Fruit fly (Drosophila melanogaster): Measurements from ENCODE around the gene CG13312.
A peak's percentile ranks its signal among the peaks of the same experiment; 100 is the strongest.

CG13312 gene

dm6 chr3L:8765969-8766538, 41.0 kb downstream of the CG13312 start (continued):
- TF ChIP-seq CG9609 (GFP tag; optimal IDR thresholded peaks at IDR 0.05): peak; percentile 98
- peak; percentile 93 for TF ChIP-seq gt (GFP tag; IDR thresholded peaks at IDR 0.05)
- peak; percentile 91 for TF ChIP-seq nerfin-1 (tag; optimal IDR thresholded peaks at IDR 0.05)
- TF ChIP-seq dmrt11E (tag; optimal IDR thresholded peaks at IDR 0.05): peak; percentile 98
- TF ChIP-seq CG10321 (GFP tag; IDR thresholded peaks at IDR 0.05): peak; percentile 84
- peak; percentile 97 to 98 for TF ChIP-seq chif (GFP tag; optimal IDR thresholded peaks at IDR 0.05)
- TF ChIP-seq en (GFP tag; optimal IDR thresholded peaks at IDR 0.05): peak; percentile 96
- TF ChIP-seq CG12942 (GFP tag; optimal IDR thresholded peaks at IDR 0.05): peak; percentile 98
- peak; percentile 97 for TF ChIP-seq CG17328 (GFP tag; IDR thresholded peaks at IDR 0.05)
- TF ChIP-seq Vsx1 (GFP tag; optimal IDR thresholded peaks at IDR 0.05): peak; percentile 91
- peak; percentile 97 for TF ChIP-seq CG9215 (GFP tag; IDR thresholded peaks at IDR 0.05)
- TF ChIP-seq CG2712 (tag; optimal IDR thresholded peaks at IDR 0.05): peak; percentile 99
- peak; percentile 95 for TF ChIP-seq Taf1 (GFP tag; IDR thresholded peaks at IDR 0.05)
- peak; percentile 98 for TF ChIP-seq HLH54F (GFP tag; optimal IDR thresholded peaks at IDR 0.05)
- peak; percentile 97 for TF ChIP-seq sug (tag; optimal IDR thresholded peaks at IDR 0.05)
- no peak for TF ChIP-seq hkb (optimal IDR thresholded peaks at IDR 0.05)
- TF ChIP-seq hkb (GFP tag; IDR thresholded peaks at IDR 0.05): peak; percentile 96
- peak; percentile 64 for TF ChIP-seq CG4360 (GFP tag; IDR thresholded peaks at IDR 0.05)
- TF ChIP-seq tgo (GFP tag; IDR thresholded peaks at IDR 0.05): peak; percentile 98
- TF ChIP-seq dmrt99B (tag; optimal IDR thresholded peaks at IDR 0.05): peak; percentile 99
- TF ChIP-seq exex (tag; optimal IDR thresholded peaks at IDR 0.05): peak; percentile 60
- TF ChIP-seq D (optimal IDR thresholded peaks at IDR 0.05): no peak
- peak; percentile 99 for TF ChIP-seq D (GFP tag; optimal IDR thresholded peaks at IDR 0.05)
- TF ChIP-seq CG10462 (GFP tag; optimal IDR thresholded peaks at IDR 0.05): peak; percentile 98
- peak; percentile 87 for TF ChIP-seq CG8359 (GFP tag; optimal IDR thresholded peaks at IDR 0.05; ENCODE audit: borderline replicate concordance)
- TF ChIP-seq Aef1 (GFP tag; IDR thresholded peaks at IDR 0.05): peak; percentile 98
- TF ChIP-seq CG17829 (tag; optimal IDR thresholded peaks at IDR 0.05): peak; percentile 98
- TF ChIP-seq CG14965 (GFP tag; optimal IDR thresholded peaks at IDR 0.05; ENCODE audit: borderline replicate concordance): peak; percentile 81
- peak; percentile 99 for TF ChIP-seq dysf (GFP tag; IDR thresholded peaks at IDR 0.05)
- peak; percentile 91 for TF ChIP-seq CG9727 (GFP tag; optimal IDR thresholded peaks at IDR 0.05)
- TF ChIP-seq stc (GFP tag; IDR thresholded peaks at IDR 0.05): peak; percentile 96
- TF ChIP-seq Hmx (GFP tag; optimal IDR thresholded peaks at IDR 0.05): peak; percentile 86
- TF ChIP-seq CG8388 (GFP tag; optimal IDR thresholded peaks at IDR 0.05): peak; percentile 97
- TF ChIP-seq unc-4 (GFP tag; IDR thresholded peaks at IDR 0.05; ENCODE audit: partially characterized antibody): 0 out of 2 replicates have a peak, but pooled peaks have one; percentile 30
- peak; percentile 98 for TF ChIP-seq CG16863 (GFP tag; optimal IDR thresholded peaks at IDR 0.05)
- TF ChIP-seq CG5953 (GFP tag; IDR thresholded peaks at IDR 0.05): peak; percentile 96
- TF ChIP-seq gro (GFP tag; optimal IDR thresholded peaks at IDR 0.05): peak; percentile 88
- TF ChIP-seq CG12219 (GFP tag; optimal IDR thresholded peaks at IDR 0.05): peak; percentile 98
- no peak for TF ChIP-seq h (optimal IDR thresholded peaks at IDR 0.05)
- TF ChIP-seq Chrac-16 (GFP tag; optimal IDR thresholded peaks at IDR 0.05): peak; percentile 99
- TF ChIP-seq CG17385 (GFP tag; optimal IDR thresholded peaks at IDR 0.05): peak; percentile 100
- peak; percentile 91 for TF ChIP-seq Bdp1 (GFP tag; optimal IDR thresholded peaks at IDR 0.05)
- TF ChIP-seq cg (GFP tag; optimal IDR thresholded peaks at IDR 0.05): peak; percentile 4
- peak; percentile 97 for TF ChIP-seq CG4282 (GFP tag; optimal IDR thresholded peaks at IDR 0.05)
- peak; percentile 94 for TF ChIP-seq Spps (tag; optimal IDR thresholded peaks at IDR 0.05)
- peak; percentile 97 for TF ChIP-seq disco-r (GFP tag; optimal IDR thresholded peaks at IDR 0.05)
- TF ChIP-seq bsh (GFP tag; optimal IDR thresholded peaks at IDR 0.05): peak; percentile 97 to 99
- peak; percentile 98 for TF ChIP-seq seq (GFP tag; IDR thresholded peaks at IDR 0.05)
- TF ChIP-seq CG2116 (GFP tag; optimal IDR thresholded peaks at IDR 0.05): peak; percentile 82
- TF ChIP-seq ERR (GFP tag; optimal IDR thresholded peaks at IDR 0.05): peak; percentile 91
- peak; percentile 96 for TF ChIP-seq ttk (GFP tag; IDR thresholded peaks at IDR 0.05)
